Worm (Caenorhabditis elegans): ENCODE data around the gene F18C5.10.

- TF ChIP-seq pha-4 (tag; optimal IDR thresholded peaks at IDR 0.05) (no peak), dpff-1 (tag; optimal IDR thresholded peaks at IDR 0.05) (no peak), dox-1 (GFP tag; IDR thresholded peaks at IDR 0.05) (no peak), ccch-3 (GFP tag; optimal IDR thresholded peaks at IDR 0.05) (no peak)
Measured at ce11 chrII:6528629-6529028, 32.6 kb downstream of the F18C5.10 start, which contains the start of gene C56E6.4.
